Worm (Caenorhabditis elegans) whole organism, mixed stage, embryonic: ENCODE measurements around the gene C12D8.13.

Experiments used
- M03D4.4 ChIP-seq: sonication (generic microtip); optimal IDR thresholded peaks from 2 replicates; lab custom pipeline; 2017; ENCODE audit warnings: mild to moderate bottlenecking, missing genetic modification characterization, missing compliant biosample characterization
- bed-3 ChIP-seq: fragments of 200-800 bp; sonication (Bioruptor generic); optimal IDR thresholded peaks from 3 replicates; lab custom pipeline; 2018; ENCODE audit warnings: mild to moderate bottlenecking, missing genetic modification characterization, moderate library complexity, missing compliant biosample characterization
- ceh-39 ChIP-seq: fragments of 150-350 bp; optimal IDR thresholded peaks from 2 replicates; lab custom pipeline; 2014; ENCODE audit warnings: missing biosample characterization, missing genetic modification characterization
- ceh-43 ChIP-seq: fragments of 200-800 bp; sonication (Bioruptor generic); optimal IDR thresholded peaks from 2 replicates; lab custom pipeline; 2018; ENCODE audit warnings: mild to moderate bottlenecking, missing genetic modification characterization, moderate library complexity, missing compliant biosample characterization
- ceh-83 ChIP-seq: fragments of 200-800 bp; sonication (Bioruptor generic); optimal IDR thresholded peaks from 2 replicates; lab custom pipeline; 2018; ENCODE audit warnings: mild to moderate bottlenecking, missing genetic modification characterization, missing compliant biosample characterization
- ces-1 ChIP-seq: fragments of 150-350 bp; optimal IDR thresholded peaks from 2 replicates; lab custom pipeline; 2014; ENCODE audit warnings: missing biosample characterization, missing genetic modification reagents, missing genetic modification characterization
- cnd-1 ChIP-seq: fragments of 200-800 bp; sonication (Bioruptor generic); optimal IDR thresholded peaks from 2 replicates; lab custom pipeline; 2018; ENCODE audit warnings: mild to moderate bottlenecking, missing genetic modification characterization, missing compliant biosample characterization
- drap-1 ChIP-seq: fragments of 200-800 bp; sonication (Bioruptor generic); optimal IDR thresholded peaks from 3 replicates; lab custom pipeline; 2018; ENCODE audit warnings: mild to moderate bottlenecking, missing genetic modification characterization, missing compliant biosample characterization
- elt-1 ChIP-seq: sonication (generic microtip); optimal IDR thresholded peaks from 2 replicates; lab custom pipeline; 2017; ENCODE audit warnings: missing genetic modification characterization, mild to moderate bottlenecking, missing compliant biosample characterization, antibody characterized with exemption, moderate library complexity, borderline replicate concordance; ENCODE audit not compliant: insufficient read depth
- elt-3 ChIP-seq: fragments of 150-350 bp; optimal IDR thresholded peaks from 2 replicates; lab custom pipeline; 2014; ENCODE audit warnings: missing biosample characterization, missing genetic modification characterization
- flh-1 ChIP-seq: fragments of 200-800 bp; sonication (Bioruptor generic); optimal IDR thresholded peaks from 2 replicates; lab custom pipeline; 2018; ENCODE audit warnings: mild to moderate bottlenecking, missing genetic modification characterization, moderate library complexity, missing compliant biosample characterization
- hlh-1 ChIP-seq: fragments of 150-350 bp; optimal IDR thresholded peaks from 2 replicates; lab custom pipeline; 2014; ENCODE audit warnings: missing biosample characterization, missing genetic modification reagents, missing genetic modification characterization
- lin-13 ChIP-seq: fragments of 150-350 bp; optimal IDR thresholded peaks from 2 replicates; lab custom pipeline; 2014; ENCODE audit warnings: missing biosample characterization, missing genetic modification characterization
- lin-32 ChIP-seq: fragments of 200-800 bp; sonication (Bioruptor generic); optimal IDR thresholded peaks from 2 replicates; lab custom pipeline; 2018; ENCODE audit warnings: mild to moderate bottlenecking, missing genetic modification characterization, missing compliant biosample characterization
- lsy-2 ChIP-seq: fragments of 150-350 bp; optimal IDR thresholded peaks from 2 replicates; lab custom pipeline; 2014; ENCODE audit warnings: missing biosample characterization, missing genetic modification characterization
- mab-5 ChIP-seq: fragments of 150-350 bp; optimal IDR thresholded peaks from 2 replicates; lab custom pipeline; 2014; ENCODE audit warnings: missing biosample characterization, missing genetic modification characterization
- mls-2 ChIP-seq: sonication (generic microtip); optimal IDR thresholded peaks from 2 replicates; lab custom pipeline; 2016; ENCODE audit warnings: mild to moderate bottlenecking, missing genetic modification characterization, moderate library complexity, missing compliant biosample characterization
- nhr-2 ChIP-seq: fragments of 150-350 bp; optimal IDR thresholded peaks from 2 replicates; lab custom pipeline; 2014; ENCODE audit warnings: missing biosample characterization, missing genetic modification characterization
- nhr-237 ChIP-seq: fragments of 150-350 bp; optimal IDR thresholded peaks from 2 replicates; lab custom pipeline; 2014; ENCODE audit warnings: missing biosample characterization, missing genetic modification characterization
- nhr-28 ChIP-seq: fragments of 150-350 bp; optimal IDR thresholded peaks from 2 replicates; lab custom pipeline; 2014; ENCODE audit warnings: missing biosample characterization, missing genetic modification characterization
- nhr-76 ChIP-seq: sonication (generic microtip); optimal IDR thresholded peaks from 2 replicates; lab custom pipeline; 2017; ENCODE audit warnings: missing biosample characterization, missing genetic modification characterization
- sem-2 ChIP-seq: fragments of 200-800 bp; sonication (Bioruptor generic); optimal IDR thresholded peaks from 2 replicates; lab custom pipeline; 2018; ENCODE audit warnings: mild to moderate bottlenecking, missing genetic modification characterization, missing compliant biosample characterization
- snpc-4 ChIP-seq: fragments of 150-350 bp; optimal IDR thresholded peaks from 2 replicates; lab custom pipeline; 2014; ENCODE audit warnings: missing biosample characterization, missing genetic modification characterization
- tbx-8 ChIP-seq: fragments of 200-800 bp; sonication (Bioruptor generic); optimal IDR thresholded peaks from 2 replicates; lab custom pipeline; 2018; ENCODE audit warnings: mild to moderate bottlenecking, missing genetic modification characterization, moderate library complexity, missing compliant biosample characterization
- unc-120 ChIP-seq: sonication (generic microtip); optimal IDR thresholded peaks from 2 replicates; lab custom pipeline; 2017; ENCODE audit warnings: missing genetic modification characterization, missing compliant biosample characterization; ENCODE audit not compliant: poor library complexity, severe bottlenecking
- unc-39 ChIP-seq: fragments of 150-350 bp; optimal IDR thresholded peaks from 2 replicates; lab custom pipeline; 2014; ENCODE audit warnings: missing biosample characterization, missing genetic modification characterization
- unc-62 ChIP-seq: fragments of 150-350 bp; optimal IDR thresholded peaks from 2 replicates; lab custom pipeline; 2014; ENCODE audit warnings: missing biosample characterization, missing genetic modification reagents, missing genetic modification characterization
- zip-8 ChIP-seq: fragments of 150-350 bp; optimal IDR thresholded peaks from 2 replicates; lab custom pipeline; 2014; ENCODE audit warnings: missing biosample characterization, missing genetic modification characterization
- ztf-11 ChIP-seq: fragments of 150-350 bp; optimal IDR thresholded peaks from 2 replicates; lab custom pipeline; 2014; ENCODE audit warnings: missing biosample characterization, missing genetic modification characterization

Gene C12D8.13

ce11 chrV:10191242-10191641, 29.3 kb downstream of the C12D8.13 start:
- no peak for TF ChIP-seq unc-39 (tag; lab: Kevin White, UChicago)
- TF ChIP-seq ceh-39 (tag; lab: Kevin White, UChicago): no peak
- TF ChIP-seq elt-3 (tag; lab: Kevin White, UChicago): no peak
- TF ChIP-seq ceh-83 (GFP tag; lab: Kevin White, UChicago): no peak
- TF ChIP-seq drap-1 (GFP tag; lab: Kevin White, UChicago): no peak
- no peak for TF ChIP-seq cnd-1 (tag; lab: Kevin White, UChicago)
- TF ChIP-seq nhr-76 (tag; lab: Kevin White, UChicago): no peak
- no peak for TF ChIP-seq tbx-8
- no peak for TF ChIP-seq lin-13 (tag; lab: Kevin White, UChicago)
- TF ChIP-seq nhr-2 (tag; lab: Kevin White, UChicago): no peak
- TF ChIP-seq sem-2 (GFP tag; lab: Kevin White, UChicago): no peak
- no peak for TF ChIP-seq nhr-237 (tag; lab: Kevin White, UChicago)
- TF ChIP-seq zip-8: no peak
- no peak for TF ChIP-seq unc-120 (tag; lab: Kevin White, UChicago)
- TF ChIP-seq snpc-4 (tag; lab: Kevin White, UChicago): no peak
- no peak for TF ChIP-seq hlh-1
- no peak for TF ChIP-seq mls-2 (tag; lab: Kevin White, UChicago)
- TF ChIP-seq M03D4.4: no peak
- TF ChIP-seq ceh-43: no peak

ce11 chrV:10190081-10190556, 30.4 kb downstream of the C12D8.13 start, which contains the start of gene ZK856.5:
ZK856.5 (minus strand) TSS chrV:10190131.
- TF ChIP-seq snpc-4 (tag; lab: Kevin White, UChicago): no peak
- TF ChIP-seq, all 35 proteins: peak for 0

- TF ChIP-seq mab-5 (tag; lab: Kevin White, UChicago): no peak
- no peak for TF ChIP-seq unc-39 (tag; lab: Kevin White, UChicago)
- TF ChIP-seq sem-2 (GFP tag; lab: Kevin White, UChicago): no peak
- no peak for TF ChIP-seq unc-62
- no peak for TF ChIP-seq elt-1 (tag; lab: Kevin White, UChicago)
- no peak for TF ChIP-seq nhr-28 (tag; lab: Kevin White, UChicago)
- TF ChIP-seq ceh-39 (tag; lab: Kevin White, UChicago): no peak
- TF ChIP-seq lin-32 (GFP tag; lab: Kevin White, UChicago): no peak
- no peak for TF ChIP-seq snpc-4 (tag; lab: Kevin White, UChicago)
- TF ChIP-seq nhr-237 (tag; lab: Kevin White, UChicago): no peak
- TF ChIP-seq ceh-83 (GFP tag; lab: Kevin White, UChicago): no peak
- TF ChIP-seq bed-3 (GFP tag; lab: Kevin White, UChicago): no peak
- TF ChIP-seq M03D4.4: no peak
- TF ChIP-seq unc-120 (tag; lab: Kevin White, UChicago): no peak
- no peak for TF ChIP-seq mls-2 (tag; lab: Kevin White, UChicago)
- TF ChIP-seq nhr-2 (tag; lab: Kevin White, UChicago): no peak
These were observed 34.8 kb downstream of the C12D8.13 start, which contains the start of gene ZK856.18 for ce11 chrV:10185719-10186118. ZK856.18 (minus strand) TSS chrV:10186007.

ce11 chrV:10183810-10184209, 36.7 kb downstream of the C12D8.13 start:
- TF ChIP-seq nhr-28 (tag; lab: Kevin White, UChicago): no peak
- no peak for TF ChIP-seq lsy-2
- no peak for TF ChIP-seq elt-1 (tag; lab: Kevin White, UChicago)
- TF ChIP-seq ceh-83 (GFP tag; lab: Kevin White, UChicago): no peak
- no peak for TF ChIP-seq ceh-43
- TF ChIP-seq cnd-1 (tag; lab: Kevin White, UChicago): no peak
- no peak for TF ChIP-seq ceh-39 (tag; lab: Kevin White, UChicago)
- TF ChIP-seq bed-3 (GFP tag; lab: Kevin White, UChicago): no peak
- no peak for TF ChIP-seq mls-2 (tag; lab: Kevin White, UChicago)
- no peak for TF ChIP-seq nhr-2 (tag; lab: Kevin White, UChicago)
- TF ChIP-seq, all 35 proteins: peak for 0

ce11 chrV:10182984-10183383, 37.5 kb downstream of the C12D8.13 start, which contains the start of gene ZK856.4:
ZK856.4 (plus strand) TSS chrV:10183284.
- TF ChIP-seq unc-62 (no peak), sem-2 (GFP tag; lab: Kevin White, UChicago) (no peak), nhr-28 (tag; lab: Kevin White, UChicago) (no peak), ztf-11 (tag; lab: Kevin White, UChicago) (no peak), ces-1 (GFP tag; lab: Kevin White, UChicago) (no peak), ceh-43 (no peak), elt-1 (tag; lab: Kevin White, UChicago) (no peak), snpc-4 (tag; lab: Kevin White, UChicago) (no peak), flh-1 (GFP tag; lab: Kevin White, UChicago) (no peak), lsy-2 (no peak), bed-3 (GFP tag; lab: Kevin White, UChicago) (no peak)
- TF ChIP-seq, all 35 proteins: peak for 0
